Worm (Caenorhabditis elegans) whole organism, young adult: ENCODE data around the gene nhr-103.

ENCODE experiments used
- C17E4.6 ChIP-seq: fragments of 200-800 bp; sonication (Bioruptor generic); IDR thresholded peaks from 2 replicates; pipeline ENCODE4 v1.3.6; 2022; ENCODE audit warnings: missing genetic modification reagents, missing genetic modification characterization, missing compliant biosample characterization
- F23B12.7 ChIP-seq: sonication (generic microtip); optimal IDR thresholded peaks from 2 replicates; lab custom pipeline; 2017; ENCODE audit warnings: missing genetic modification characterization, mild to moderate bottlenecking, missing compliant biosample characterization, antibody characterized with exemption, moderate library complexity; ENCODE audit not compliant: insufficient read depth
- F33H1.4 ChIP-seq: fragments of 200-800 bp; sonication (Bioruptor generic); IDR thresholded peaks from 2 replicates; pipeline ENCODE4 v1.3.6; 2022; ENCODE audit warnings: missing genetic modification reagents, missing genetic modification characterization, missing compliant biosample characterization
- F37B4.10 ChIP-seq: fragments of 200-800 bp; sonication (Bioruptor generic); IDR thresholded peaks from 2 replicates; pipeline ENCODE4 v1.3.6; 2022; ENCODE audit warnings: missing genetic modification characterization, missing compliant biosample characterization
- F49E8.2 ChIP-seq: sonication (generic microtip); optimal IDR thresholded peaks from 3 replicates; lab custom pipeline; 2017; ENCODE audit warnings: missing genetic modification characterization, mild to moderate bottlenecking, missing compliant biosample characterization, antibody characterized with exemption, moderate library complexity; ENCODE audit not compliant: insufficient read depth
- F57C9.4 ChIP-seq: sonication (generic microtip); optimal IDR thresholded peaks from 2 replicates; lab custom pipeline; 2017; ENCODE audit warnings: mild to moderate bottlenecking, missing genetic modification characterization, missing compliant biosample characterization
- ZK185.1 ChIP-seq: sonication (generic microtip); optimal IDR thresholded peaks from 2 replicates; lab custom pipeline; 2016; ENCODE audit warnings: mild to moderate bottlenecking, missing genetic modification characterization, missing compliant biosample characterization; ENCODE audit not compliant: poor library complexity, severe bottlenecking
- akir-1 ChIP-seq: fragments of 200-800 bp; sonication (Bioruptor generic); optimal IDR thresholded peaks from 2 replicates; lab custom pipeline; 2018; ENCODE audit warnings: mild to moderate bottlenecking, missing genetic modification characterization, moderate library complexity, missing compliant biosample characterization
- ama-1 ChIP-seq, 3 experiments: fragments of 150-350 bp in 1 of 3; sonication (generic microtip) in 2 of 3; optimal IDR thresholded peaks; 2 replicates each; lab custom pipeline; 2014 to 2018; ENCODE audit warnings: missing biosample characterization in 2 of 3, missing genetic modification characterization in 2 of 3, missing genetic modification reagents in 2 of 3
- aptf-2 ChIP-seq: fragments of 200-800 bp; sonication (Bioruptor generic); conservative IDR thresholded peaks from 2 replicates; pipeline ENCODE4 v1.3.6; 2022; ENCODE audit warnings: missing genetic modification reagents, missing genetic modification characterization, missing compliant biosample characterization
- ccch-3 ChIP-seq: fragments of 200-800 bp; sonication (Bioruptor generic); optimal IDR thresholded peaks from 2 replicates; lab custom pipeline; 2018; ENCODE audit warnings: mild to moderate bottlenecking, missing genetic modification characterization, missing compliant biosample characterization
- ceh-58 ChIP-seq: fragments of 200-800 bp; sonication (Bioruptor generic); IDR thresholded peaks from 2 replicates; pipeline ENCODE4 v1.3.6; 2022; ENCODE audit warnings: missing genetic modification characterization, missing compliant biosample characterization
- dox-1 ChIP-seq: fragments of 200-800 bp; sonication (Bioruptor generic); IDR thresholded peaks from 2 replicates; pipeline ENCODE4 v1.3.6; 2022; ENCODE audit warnings: missing genetic modification reagents, missing genetic modification characterization, missing compliant biosample characterization
- dpff-1 ChIP-seq: sonication (generic microtip); optimal IDR thresholded peaks from 2 replicates; lab custom pipeline; 2017; ENCODE audit warnings: mild to moderate bottlenecking, missing genetic modification characterization, missing compliant biosample characterization
- dpl-1 ChIP-seq: fragments of 150-350 bp; optimal IDR thresholded peaks from 2 replicates; lab custom pipeline; 2014; ENCODE audit warnings: missing biosample characterization, missing genetic modification reagents, missing genetic modification characterization
- egl-18 ChIP-seq: fragments of 200-800 bp; sonication (Bioruptor generic); IDR thresholded peaks from 2 replicates; pipeline ENCODE4 v1.3.6; 2022; ENCODE audit warnings: missing genetic modification reagents, missing genetic modification characterization, missing compliant biosample characterization
- hmg-1.2 ChIP-seq: fragments of 200-800 bp; sonication (Bioruptor generic); IDR thresholded peaks from 2 replicates; pipeline ENCODE4 v1.3.6; 2022; ENCODE audit warnings: missing genetic modification reagents, missing genetic modification characterization, missing compliant biosample characterization
- hsf-1 ChIP-seq: fragments of 200-800 bp; sonication (Bioruptor generic); IDR thresholded peaks from 2 replicates; pipeline ENCODE4 v1.3.6; 2022; ENCODE audit warnings: missing genetic modification reagents, missing genetic modification characterization, missing compliant biosample characterization
- let-526 ChIP-seq: fragments of 200-800 bp; sonication (Bioruptor generic); IDR thresholded peaks from 2 replicates; pipeline ENCODE4 v1.3.6; 2022; ENCODE audit warnings: missing genetic modification reagents, missing genetic modification characterization, missing compliant biosample characterization
- lir-1 ChIP-seq: fragments of 200-800 bp; sonication (Bioruptor generic); conservative IDR thresholded peaks from 2 replicates; pipeline ENCODE4 v1.3.6; 2022; ENCODE audit warnings: missing genetic modification reagents, missing genetic modification characterization, missing compliant biosample characterization
- lsy-27 ChIP-seq: sonication (generic microtip); optimal IDR thresholded peaks from 2 replicates; lab custom pipeline; 2017; ENCODE audit warnings: missing genetic modification characterization, mild to moderate bottlenecking, missing compliant biosample characterization, antibody characterized with exemption, missing genotype, borderline replicate concordance; ENCODE audit not compliant: insufficient read depth
- madf-6 ChIP-seq: fragments of 200-800 bp; sonication (Bioruptor generic); IDR thresholded peaks from 2 replicates; pipeline ENCODE4 v1.3.6; 2022; ENCODE audit warnings: missing genetic modification reagents, missing genetic modification characterization, missing compliant biosample characterization
- nfya-1 ChIP-seq: sonication (generic microtip); optimal IDR thresholded peaks from 2 replicates; lab custom pipeline; 2017; ENCODE audit warnings: antibody characterized with exemption, missing compliant biosample characterization, missing genetic modification characterization, borderline replicate concordance; ENCODE audit not compliant: insufficient read depth
- nfyb-1 ChIP-seq: fragments of 200-800 bp; sonication (Bioruptor generic); IDR thresholded peaks from 2 replicates; pipeline ENCODE4 v1.3.6; 2022; ENCODE audit warnings: missing genetic modification reagents, missing genetic modification characterization, missing compliant biosample characterization
- nhr-179 ChIP-seq: sonication (generic microtip); optimal IDR thresholded peaks from 2 replicates; lab custom pipeline; 2016; ENCODE audit warnings: mild to moderate bottlenecking, missing genetic modification characterization, missing compliant biosample characterization
- nhr-80 ChIP-seq: sonication (generic microtip); optimal IDR thresholded peaks from 2 replicates; lab custom pipeline; 2016; ENCODE audit warnings: missing genetic modification characterization, missing compliant biosample characterization
- rec-8 ChIP-seq, 2 experiments: sonication (generic microtip); optimal IDR thresholded peaks; 2 replicates each; lab custom pipeline; 2016; ENCODE audit warnings: mild to moderate bottlenecking in 2 of 2, missing genetic modification characterization in 2 of 2, missing genetic modification reagents in 2 of 2, missing genotype in 2 of 2, missing biosample characterization in 1 of 2, missing compliant biosample characterization in 1 of 2, moderate library complexity in 1 of 2
- sea-2 ChIP-seq: fragments of 200-800 bp; sonication (Bioruptor generic); IDR thresholded peaks from 2 replicates; pipeline ENCODE4 v1.3.6; 2022; ENCODE audit warnings: missing genetic modification characterization, missing compliant biosample characterization
- snpc-1.1 ChIP-seq: sonication (generic microtip); optimal IDR thresholded peaks from 2 replicates; lab custom pipeline; 2017; ENCODE audit warnings: missing genetic modification characterization, mild to moderate bottlenecking, missing compliant biosample characterization, antibody characterized with exemption, moderate library complexity, missing genotype, missing genetic modification reagents; ENCODE audit not compliant: insufficient read depth
- snpc-4 ChIP-seq, 5 experiments: fragments of 150-350 bp in 1 of 5; sonication (generic microtip) in 4 of 5; optimal IDR thresholded peaks; 2 replicates each; lab custom pipeline; 2014 to 2018; ENCODE audit warnings: missing genetic modification characterization in 5 of 5, missing biosample characterization in 3 of 5, antibody characterized with exemption in 2 of 5, mild to moderate bottlenecking in 2 of 5, missing compliant biosample characterization in 2 of 5, missing genotype in 2 of 5, moderate library complexity in 2 of 5, missing genetic modification reagents in 1 of 5
- tbx-9 ChIP-seq: sonication (generic microtip); optimal IDR thresholded peaks from 2 replicates; lab custom pipeline; 2016; ENCODE audit warnings: borderline replicate concordance, missing genetic modification characterization, inconsistent platforms, missing compliant biosample characterization
- zfh-2 ChIP-seq: fragments of 200-800 bp; sonication (Bioruptor generic); conservative IDR thresholded peaks from 2 replicates; pipeline ENCODE4 v1.3.6; 2022; ENCODE audit warnings: missing genetic modification reagents, missing genetic modification characterization, missing compliant biosample characterization

Gene nhr-103

ce11 chrV:2192117-2192516, 33.1 kb upstream of the nhr-103 start, which contains the start of gene nhr-13:
TSS of gene nhr-13 (plus strand) at chrV:2192485.
- TF ChIP-seq tbx-9 (tag; lab: Kevin White, UChicago), result no peak
- peak; percentile 92 for TF ChIP-seq hmg-1.2 (GFP tag; lab: Robert Waterston, UW)
- no peak for TF ChIP-seq C17E4.6 (GFP tag; lab: Robert Waterston, UW)
- no peak for TF ChIP-seq lsy-27 (tag; lab: Kevin White, UChicago)
- peak; percentile 47 for TF ChIP-seq nhr-80 (tag; lab: Kevin White, UChicago)

DNA sequence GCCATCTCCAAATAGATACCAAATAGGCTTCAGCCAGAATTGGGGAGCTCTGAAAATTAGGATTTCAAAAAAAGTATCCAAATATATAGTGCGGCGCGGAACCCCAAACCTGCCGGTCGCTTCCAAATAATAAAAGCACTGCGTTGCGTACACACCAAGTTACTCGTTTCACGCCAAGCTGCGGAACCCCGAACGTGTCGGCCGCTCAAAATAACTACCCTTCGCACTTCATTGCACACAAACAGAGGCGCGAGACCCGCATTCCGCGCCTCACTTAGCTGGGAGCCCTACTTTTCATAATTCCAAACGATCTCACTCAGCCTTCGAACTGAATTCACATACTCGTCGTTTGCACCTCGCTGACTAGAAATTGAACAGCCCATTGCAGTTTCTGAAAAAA, 25.6 kb upstream of the nhr-103 start:
- no peak for TF ChIP-seq dpl-1 (GFP tag; lab: Kevin White, UChicago)
- TF ChIP-seq F37B4.10 (GFP tag; lab: Robert Waterston, UW), result 0 out of 2 replicates have a peak, but pooled peaks have one; percentile 72
- TF ChIP-seq F23B12.7, result no peak
- no peak for TF ChIP-seq F49E8.2 (tag; lab: Kevin White, UChicago)
- no peak for TF ChIP-seq akir-1
- TF ChIP-seq dpff-1 (tag; lab: Kevin White, UChicago), result no peak
- TF ChIP-seq egl-18 (GFP tag; lab: Robert Waterston, UW), result no peak
- TF ChIP-seq ama-1 (optimal IDR thresholded peaks at IDR 0.05; lab: Kevin White, UChicago), result no peak
- no peak for TF ChIP-seq ama-1 (GFP tag; optimal IDR thresholded peaks at IDR 0.05; lab: Kevin White, UChicago)
- TF ChIP-seq F57C9.4, result no peak
- TF ChIP-seq zfh-2 (GFP tag; lab: Robert Waterston, UW), result 0 out of 2 replicates have a peak, but pooled peaks have one; percentile 12
- no peak for TF ChIP-seq nfya-1 (tag; lab: Kevin White, UChicago)
- TF ChIP-seq nfyb-1 (GFP tag; lab: Robert Waterston, UW), result 0 out of 2 replicates have a peak, but pooled peaks have one; percentile 39
- TF ChIP-seq nhr-179 (tag; lab: Kevin White, UChicago), result no peak
- no peak for TF ChIP-seq rec-8 (tag; optimal IDR thresholded peaks at IDR 0.05; lab: Kevin White, UChicago)
- TF ChIP-seq ccch-3 (GFP tag; lab: Kevin White, UChicago), result no peak
- peak; percentile 37 for TF ChIP-seq snpc-1.1 (tag; lab: Kevin White, UChicago)
- TF ChIP-seq madf-6 (GFP tag; lab: Robert Waterston, UW), result no peak
- TF ChIP-seq snpc-4 (GFP tag; optimal IDR thresholded peaks at IDR 0.05; lab: Kevin White, UChicago), result no peak
- peak in 2 of 4 experiments; percentile 81 to 90 for TF ChIP-seq snpc-4 (tag; optimal IDR thresholded peaks at IDR 0.05; lab: Kevin White, UChicago)
- no peak for TF ChIP-seq ceh-58 (GFP tag; lab: Robert Waterston, UW)
- TF ChIP-seq dox-1, result no peak
- TF ChIP-seq ZK185.1 (tag; lab: Kevin White, UChicago), result no peak

DNA sequence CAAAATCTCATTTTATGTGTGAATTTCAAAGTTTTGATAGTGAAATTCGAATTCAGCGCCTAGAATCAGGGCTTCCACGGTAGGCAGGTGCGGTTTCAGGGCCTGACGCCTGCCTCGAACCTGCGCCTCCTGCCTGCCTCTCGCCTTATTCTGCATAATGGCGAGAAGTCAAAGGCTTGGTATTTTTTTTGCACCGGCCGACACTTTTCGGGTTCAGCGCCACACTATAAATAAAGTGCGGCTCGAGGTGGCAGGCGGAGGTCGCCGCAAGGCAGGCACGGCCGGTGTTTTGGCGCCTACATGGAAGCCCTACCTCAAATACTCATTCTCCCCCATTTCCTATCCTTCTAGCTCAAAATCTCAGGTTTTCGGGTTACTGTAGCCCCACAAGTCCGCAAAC, 24.8 kb upstream of the nhr-103 start:
- TF ChIP-seq zfh-2 (GFP tag; lab: Robert Waterston, UW), result peak; percentile 63
- no peak for TF ChIP-seq sea-2 (GFP tag; lab: Robert Waterston, UW)

ce11 chrV:2201240-2201639, 24.0 kb upstream of the nhr-103 start, which contains the start of gene cyp-32B1:
TSS of gene cyp-32B1 (minus strand) at chrV:2201415.
- TF ChIP-seq hsf-1 (GFP tag; lab: Robert Waterston, UW) (no peak), F33H1.4 (GFP tag; lab: Robert Waterston, UW) (no peak), lir-1 (GFP tag; lab: Robert Waterston, UW) (no peak), nhr-80 (tag; lab: Kevin White, UChicago) (peak; percentile 24), aptf-2 (GFP tag; lab: Robert Waterston, UW) (no peak), let-526 (no peak)
